Worm (Caenorhabditis elegans) whole organism, L1 larva: Measurements from ENCODE around the gene C34F11.2.

Experiments used
- nhr-237 ChIP-seq: fragments of 150-350 bp; optimal IDR thresholded peaks from 2 replicates; lab custom pipeline; 2014; ENCODE audit warnings: missing biosample characterization, missing genetic modification characterization
- pqm-1 ChIP-seq: sonication (generic microtip); optimal IDR thresholded peaks from 3 replicates; lab custom pipeline; 2017; ENCODE audit warnings: missing biosample characterization, missing genetic modification characterization
- unc-62 ChIP-seq: fragments of 150-350 bp; optimal IDR thresholded peaks from 2 replicates; lab custom pipeline; 2014; ENCODE audit warnings: missing biosample characterization, missing genetic modification reagents, missing genetic modification characterization

- TF ChIP-seq unc-62 (GFP tag; lab: Kevin White, UChicago) (no peak), pqm-1 (tag; lab: Kevin White, UChicago) (no peak), nhr-237 (tag; lab: Kevin White, UChicago) (no peak)
Measured at ce11 chrII:5241560-5241959, 29.5 kb downstream of the C34F11.2 start, which contains the start of gene T16D1.1.
